Worm (Caenorhabditis elegans) whole organism, L1 larva: ENCODE data around the gene F59D12.3.

Experiments
- alr-1 ChIP-seq: fragments of 200-800 bp; sonication (Bioruptor generic); optimal IDR thresholded peaks from 2 replicates; lab custom pipeline; 2018; ENCODE audit warnings: borderline replicate concordance, mild to moderate bottlenecking, missing genetic modification characterization, missing compliant biosample characterization
- blmp-1 ChIP-seq: fragments of 150-350 bp; optimal IDR thresholded peaks from 2 replicates; lab custom pipeline; 2014; ENCODE audit warnings: missing biosample characterization, missing genetic modification characterization
- ceh-82 ChIP-seq, 3 experiments: fragments of 150-350 bp in 1 of 3; sonication (generic microtip) in 2 of 3; optimal IDR thresholded peaks; 2 replicates each; lab custom pipeline; 2014 to 2017; ENCODE audit warnings: missing biosample characterization in 3 of 3, missing genetic modification characterization in 3 of 3
- ceh-90 ChIP-seq: sonication (generic microtip); optimal IDR thresholded peaks from 2 replicates; lab custom pipeline; 2016; ENCODE audit warnings: missing genetic modification characterization, missing compliant biosample characterization
- dpl-1 ChIP-seq, 3 experiments: fragments of 150-350 bp in 2 of 3; sonication (generic microtip) in 1 of 3; optimal IDR thresholded peaks; 2 replicates each; lab custom pipeline; 2014 to 2017; ENCODE audit warnings: missing biosample characterization in 3 of 3, missing genetic modification characterization in 3 of 3, missing genetic modification reagents in 3 of 3
- dsc-1 ChIP-seq: sonication (generic microtip); optimal IDR thresholded peaks from 2 replicates; lab custom pipeline; 2016; ENCODE audit warnings: mild to moderate bottlenecking, missing genetic modification characterization, missing compliant biosample characterization
- efl-1 ChIP-seq, 4 experiments: fragments of 150-350 bp; optimal IDR thresholded peaks in 3 of 4; peaks in 1 of 4; 1 replicate in 1 of 4; 2 replicates in 3 of 4; lab custom pipeline; 2014; ENCODE audit warnings: missing biosample characterization in 2 of 4, missing genetic modification characterization in 2 of 4, missing genetic modification reagents in 2 of 4
- elt-3 ChIP-seq, 6 experiments: fragments of 150-350 bp in 1 of 6; sonication (generic microtip); optimal IDR thresholded peaks; 2 replicates each; lab custom pipeline; 2017 to 2018; ENCODE audit warnings: missing biosample characterization in 6 of 6, missing genetic modification characterization in 6 of 6, inconsistent platforms in 1 of 6
- fkh-10 ChIP-seq: sonication (generic microtip); optimal IDR thresholded peaks from 2 replicates; lab custom pipeline; 2017; ENCODE audit warnings: missing biosample characterization, missing genetic modification reagents, missing genetic modification characterization
- fkh-8 ChIP-seq: sonication (generic microtip); optimal IDR thresholded peaks from 2 replicates; lab custom pipeline; 2016; ENCODE audit warnings: mild to moderate bottlenecking, missing genetic modification characterization, missing compliant biosample characterization
- fos-1 ChIP-seq: fragments of 150-350 bp; optimal IDR thresholded peaks from 2 replicates; lab custom pipeline; 2014; ENCODE audit warnings: missing biosample characterization, missing genetic modification characterization
- jun-1 ChIP-seq: fragments of 150-350 bp; optimal IDR thresholded peaks from 2 replicates; lab custom pipeline; 2014; ENCODE audit warnings: missing biosample characterization, missing genetic modification reagents, missing genetic modification characterization
- lin-14 ChIP-seq: fragments of 200-800 bp; sonication (Bioruptor generic); optimal IDR thresholded peaks from 2 replicates; lab custom pipeline; 2018; ENCODE audit warnings: mild to moderate bottlenecking, missing genetic modification characterization, moderate library complexity, missing compliant biosample characterization
- lin-15B ChIP-seq: fragments of 150-350 bp; sonication (generic microtip); optimal IDR thresholded peaks from 3 replicates; lab custom pipeline; 2014; ENCODE audit warnings: missing biosample characterization, missing genetic modification characterization
- lin-35 ChIP-seq, 2 experiments: fragments of 150-350 bp; optimal IDR thresholded peaks; 2 replicates each; lab custom pipeline; 2014; ENCODE audit warnings: missing biosample characterization in 2 of 2, missing genetic modification characterization in 2 of 2, missing genetic modification reagents in 2 of 2
- lin-39 ChIP-seq: fragments of 150-350 bp; optimal IDR thresholded peaks from 2 replicates; lab custom pipeline; 2014; ENCODE audit warnings: missing biosample characterization, missing genetic modification reagents, missing genetic modification characterization
- lir-3 ChIP-seq: sonication (generic microtip); optimal IDR thresholded peaks from 2 replicates; lab custom pipeline; 2016; ENCODE audit warnings: mild to moderate bottlenecking, missing genetic modification characterization, moderate library complexity, missing compliant biosample characterization; ENCODE audit not compliant: poor library complexity
- lsy-2 ChIP-seq, 2 experiments: fragments of 150-350 bp; optimal IDR thresholded peaks; 2 replicates each; lab custom pipeline; 2014; ENCODE audit warnings: missing biosample characterization in 2 of 2, missing genetic modification characterization in 2 of 2
- mdl-1 ChIP-seq, 2 experiments: fragments of 150-350 bp; optimal IDR thresholded peaks; 2 replicates each; lab custom pipeline; 2014 to 2017; ENCODE audit warnings: missing biosample characterization in 2 of 2, missing genetic modification characterization in 2 of 2, inconsistent platforms in 1 of 2
- mef-2 ChIP-seq: fragments of 150-350 bp; optimal IDR thresholded peaks from 2 replicates; lab custom pipeline; 2014; ENCODE audit warnings: missing biosample characterization, missing genetic modification characterization
- mep-1 ChIP-seq: fragments of 150-350 bp; optimal IDR thresholded peaks from 2 replicates; lab custom pipeline; 2014; ENCODE audit warnings: missing biosample characterization, missing genetic modification characterization
- nhr-12 ChIP-seq: sonication (generic microtip); optimal IDR thresholded peaks from 2 replicates; lab custom pipeline; 2017; ENCODE audit warnings: missing biosample characterization, missing genetic modification characterization
- nhr-20 ChIP-seq: sonication (generic microtip); optimal IDR thresholded peaks from 2 replicates; lab custom pipeline; 2016; ENCODE audit warnings: mild to moderate bottlenecking, missing genetic modification characterization, missing compliant biosample characterization
- nhr-237 ChIP-seq: fragments of 150-350 bp; optimal IDR thresholded peaks from 2 replicates; lab custom pipeline; 2014; ENCODE audit warnings: missing biosample characterization, missing genetic modification characterization
- nhr-28 ChIP-seq: fragments of 150-350 bp; optimal IDR thresholded peaks from 2 replicates; lab custom pipeline; 2014; ENCODE audit warnings: missing biosample characterization, missing genetic modification characterization
- nhr-47 ChIP-seq: sonication (generic microtip); optimal IDR thresholded peaks from 2 replicates; lab custom pipeline; 2016; ENCODE audit warnings: mild to moderate bottlenecking, missing genetic modification characterization, moderate library complexity, missing compliant biosample characterization
- nhr-71 ChIP-seq: sonication (generic microtip); optimal IDR thresholded peaks from 2 replicates; lab custom pipeline; 2016; ENCODE audit warnings: mild to moderate bottlenecking, missing genetic modification characterization, moderate library complexity, missing compliant biosample characterization
- nhr-85 ChIP-seq: sonication (generic microtip); peaks from one replicate; lab custom pipeline; 2016; ENCODE audit warnings: missing genetic modification characterization, inconsistent platforms, missing compliant biosample characterization
- nhr-90 ChIP-seq: sonication (generic microtip); optimal IDR thresholded peaks from 2 replicates; lab custom pipeline; 2016; ENCODE audit warnings: mild to moderate bottlenecking, missing genetic modification characterization, missing compliant biosample characterization; ENCODE audit not compliant: poor library complexity
- rnt-1 ChIP-seq: sonication (generic microtip); optimal IDR thresholded peaks from 2 replicates; lab custom pipeline; 2016; ENCODE audit warnings: mild to moderate bottlenecking, missing genetic modification characterization, moderate library complexity, missing compliant biosample characterization
- skn-1 ChIP-seq: fragments of 150-350 bp; optimal IDR thresholded peaks from 2 replicates; lab custom pipeline; 2014; ENCODE audit warnings: missing biosample characterization, missing genetic modification characterization
- snu-23 ChIP-seq: sonication (generic microtip); optimal IDR thresholded peaks from 2 replicates; lab custom pipeline; 2016; ENCODE audit warnings: missing genetic modification characterization, missing compliant biosample characterization
- sox-4 ChIP-seq: sonication (generic microtip); optimal IDR thresholded peaks from 2 replicates; lab custom pipeline; 2016; ENCODE audit warnings: missing genetic modification characterization, missing compliant biosample characterization
- sptf-1 ChIP-seq: fragments of 150-350 bp; optimal IDR thresholded peaks from 2 replicates; lab custom pipeline; 2014; ENCODE audit warnings: missing biosample characterization, missing genetic modification characterization
- sup-37 ChIP-seq: fragments of 200-800 bp; sonication (Bioruptor generic); optimal IDR thresholded peaks from 2 replicates; lab custom pipeline; 2018; ENCODE audit warnings: mild to moderate bottlenecking, missing genetic modification characterization, missing compliant biosample characterization
- swsn-7 ChIP-seq: sonication (generic microtip); optimal IDR thresholded peaks from 2 replicates; lab custom pipeline; 2016; ENCODE audit warnings: missing genetic modification characterization, missing compliant biosample characterization
- tbx-2 ChIP-seq: sonication (generic microtip); optimal IDR thresholded peaks from 2 replicates; lab custom pipeline; 2016; ENCODE audit warnings: missing genetic modification characterization, missing compliant biosample characterization
- unc-130 ChIP-seq: fragments of 150-350 bp; optimal IDR thresholded peaks from 2 replicates; lab custom pipeline; 2017; ENCODE audit warnings: missing biosample characterization, missing genetic modification characterization, inconsistent platforms
- xbp-1 ChIP-seq: sonication (generic microtip); optimal IDR thresholded peaks from 2 replicates; lab custom pipeline; 2016; ENCODE audit warnings: missing genetic modification characterization, missing compliant biosample characterization
- zag-1 ChIP-seq: fragments of 150-350 bp; optimal IDR thresholded peaks from 2 replicates; lab custom pipeline; 2014; ENCODE audit warnings: missing biosample characterization, missing genetic modification characterization

Gene F59D12.3

DNA sequence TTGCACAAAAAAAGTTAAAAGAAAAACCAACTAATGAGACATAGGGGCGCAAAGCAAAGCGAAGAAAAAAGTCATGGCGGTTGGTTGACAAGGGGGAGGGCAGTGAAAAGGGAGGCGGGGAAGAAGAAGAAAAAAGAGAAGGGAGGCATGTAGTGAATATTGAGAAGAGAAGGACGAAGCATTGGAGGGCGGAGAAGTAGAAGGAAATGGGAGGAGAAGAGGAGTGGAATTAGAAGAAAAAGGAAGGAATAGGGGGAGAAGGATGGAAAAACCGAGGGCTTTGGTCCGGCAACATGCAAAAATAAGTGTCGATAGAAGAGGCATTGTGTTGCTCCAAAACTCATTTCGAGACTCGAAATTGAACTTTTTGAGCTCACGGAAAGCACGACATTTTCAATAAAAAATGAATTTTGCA lies 20.0 kb downstream of the F59D12.3 start:
- no peak for TF ChIP-seq sup-37
- peak; percentile 81 for TF ChIP-seq lin-14 (GFP tag; lab: Kevin White, UChicago)
- TF ChIP-seq lir-3 (tag; lab: Kevin White, UChicago): no peak
- TF ChIP-seq fkh-10 (GFP tag; lab: Kevin White, UChicago): peak; percentile 48
- TF ChIP-seq fos-1: no peak
- TF ChIP-seq elt-3 (tag; optimal IDR thresholded peaks at IDR 0.05; lab: Kevin White, UChicago): no peak
- peak; percentile 79 for TF ChIP-seq blmp-1 (tag; lab: Kevin White, UChicago)
- peak; percentile 23 for TF ChIP-seq nhr-20 (tag; lab: Kevin White, UChicago)
- peak; percentile 65 for TF ChIP-seq nhr-71 (tag; lab: Kevin White, UChicago)
- TF ChIP-seq lsy-2 (tag; optimal IDR thresholded peaks at IDR 0.05; lab: Kevin White, UChicago): peak; percentile 2 to 25
- TF ChIP-seq efl-1 (optimal IDR thresholded peaks at IDR 0.05; lab: Kevin White, UChicago): peak; percentile 1 to 15
- no peak for TF ChIP-seq efl-1 (GFP tag; optimal IDR thresholded peaks at IDR 0.05 in 1 of 2; lab: Kevin White, UChicago)
- peak; percentile 7 for TF ChIP-seq tbx-2 (tag; lab: Kevin White, UChicago)
- TF ChIP-seq zag-1 (tag; lab: Kevin White, UChicago): no peak
- no peak for TF ChIP-seq lin-39 (tag; lab: Kevin White, UChicago)
- TF ChIP-seq nhr-237 (tag; lab: Kevin White, UChicago): no peak
- TF ChIP-seq rnt-1 (tag; lab: Kevin White, UChicago): peak; percentile 43
- TF ChIP-seq skn-1 (tag; lab: Kevin White, UChicago): peak; percentile 12
- peak in 2 of 3 experiments; percentile 45 to 69 for TF ChIP-seq ceh-82 (tag; optimal IDR thresholded peaks at IDR 0.05; lab: Kevin White, UChicago)
- no peak for TF ChIP-seq nhr-90 (tag; lab: Kevin White, UChicago)
- TF ChIP-seq xbp-1 (tag; lab: Kevin White, UChicago): peak; percentile 7
- TF ChIP-seq mef-2 (tag; lab: Kevin White, UChicago): no peak
- TF ChIP-seq mdl-1 (tag; optimal IDR thresholded peaks at IDR 0.05; lab: Kevin White, UChicago): peak in 1 of 2 experiments; percentile 9
- peak; percentile 24 for TF ChIP-seq nhr-47 (tag; lab: Kevin White, UChicago)
- TF ChIP-seq sptf-1 (tag; lab: Kevin White, UChicago): no peak
- TF ChIP-seq jun-1 (tag; lab: Kevin White, UChicago): no peak
- peak in 1 of 2 experiments; percentile 1 for TF ChIP-seq lin-35 (GFP tag; optimal IDR thresholded peaks at IDR 0.05; lab: Kevin White, UChicago)
- no peak for TF ChIP-seq sox-4 (tag; lab: Kevin White, UChicago)
- TF ChIP-seq dpl-1 (GFP tag; optimal IDR thresholded peaks at IDR 0.05; lab: Kevin White, UChicago): no peak
- TF ChIP-seq swsn-7 (tag; lab: Kevin White, UChicago): peak; percentile 6
- TF ChIP-seq dsc-1 (tag; lab: Kevin White, UChicago): peak; percentile 19
- TF ChIP-seq snu-23 (GFP tag; lab: Kevin White, UChicago): peak; percentile 44
- no peak for TF ChIP-seq nhr-12 (tag; lab: Kevin White, UChicago)
- peak; percentile 44 for TF ChIP-seq mep-1
- no peak for TF ChIP-seq nhr-28 (tag; lab: Kevin White, UChicago)
- peak; percentile 27 for TF ChIP-seq fkh-8 (tag; lab: Kevin White, UChicago)
- no peak for TF ChIP-seq unc-130 (tag; lab: Kevin White, UChicago)

DNA sequence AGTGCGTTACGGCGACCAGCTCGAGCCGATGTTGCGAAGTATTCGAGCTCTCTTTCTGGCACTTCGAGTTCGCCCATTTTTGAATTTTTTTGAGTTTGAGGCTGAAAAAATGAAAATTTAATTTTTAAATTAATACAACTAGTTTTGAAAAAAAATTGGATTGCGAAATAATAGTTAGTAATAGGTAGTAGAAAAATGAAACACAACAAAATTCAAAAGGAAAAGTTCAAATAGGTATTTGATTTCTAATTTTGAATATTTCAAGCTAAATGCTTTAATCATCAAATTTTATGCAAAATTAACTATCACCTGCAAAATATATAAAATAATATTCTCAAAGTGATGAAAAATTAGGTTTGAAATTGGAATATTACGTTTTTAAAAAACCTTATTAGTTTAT lies 20.4 kb downstream of the F59D12.3 start, which contains the start of gene K09E9.4:
Gene K09E9.4 (minus strand): TSS at position 101 of the 400 bp plus-strand sequence.
- TF ChIP-seq tbx-2 (tag; lab: Kevin White, UChicago) (no peak), elt-3 (tag; optimal IDR thresholded peaks at IDR 0.05; lab: Kevin White, UChicago) (no peak), lin-15B (tag; lab: Kevin White, UChicago) (no peak), mdl-1 (tag; optimal IDR thresholded peaks at IDR 0.05; lab: Kevin White, UChicago) (no peak), ceh-82 (tag; optimal IDR thresholded peaks at IDR 0.05; lab: Kevin White, UChicago) (no peak), lin-14 (GFP tag; lab: Kevin White, UChicago) (no peak), ceh-90 (tag; lab: Kevin White, UChicago) (no peak), alr-1 (tag; lab: Kevin White, UChicago) (no peak), nhr-85 (no peak)
